Fruit fly (Drosophila melanogaster) whole organism, embryonic: ENCODE data around the gene ci.

ENCODE experiments used
- Bdp1 ChIP-seq: fragments of 200-800 bp; sonication (Bioruptor generic); optimal IDR thresholded peaks from 3 replicates; lab custom pipeline; 2016; ENCODE audit warnings: missing biosample characterization, missing genetic modification characterization
- CG10959 ChIP-seq: fragments of 200-800 bp; sonication (Bioruptor generic); IDR thresholded peaks from 2 replicates; pipeline ENCODE4 v1.3.6; 2022; ENCODE audit warnings: missing biosample characterization, missing genetic modification characterization
- CG11085 ChIP-seq: fragments of 200-800 bp; sonication (Bioruptor generic); IDR thresholded peaks from 2 replicates; pipeline ENCODE4 v1.3.6; 2022; ENCODE audit warnings: missing biosample characterization, missing genetic modification characterization
- CG11504 ChIP-seq: fragments of 200-800 bp; sonication (Bioruptor generic); optimal IDR thresholded peaks from 3 replicates; lab custom pipeline; 2019; ENCODE audit warnings: missing biosample characterization, mild to moderate bottlenecking, missing genetic modification characterization, moderate library complexity
- CG11723 ChIP-seq: fragments of 200-800 bp; sonication (Bioruptor generic); optimal IDR thresholded peaks from 2 replicates; lab custom pipeline; 2017; ENCODE audit warnings: missing biosample characterization, mild to moderate bottlenecking, missing genetic modification characterization
- CG14014 ChIP-seq: fragments of 200-800 bp; sonication (Bioruptor generic); IDR thresholded peaks from 2 replicates; pipeline ENCODE4 v1.3.6; 2022; ENCODE audit warnings: missing biosample characterization, missing genetic modification characterization
- CG14710 ChIP-seq: fragments of 200-800 bp; sonication (Bioruptor generic); optimal IDR thresholded peaks from 3 replicates; lab custom pipeline; 2019; ENCODE audit warnings: missing biosample characterization, mild to moderate bottlenecking, missing genetic modification characterization, moderate library complexity
- CG15073 ChIP-seq: fragments of 200-800 bp; sonication (Bioruptor generic); optimal IDR thresholded peaks from 2 replicates; lab custom pipeline; 2016; ENCODE audit warnings: missing biosample characterization, missing genetic modification characterization
- CG15479 ChIP-seq: fragments of 200-800 bp; sonication (Bioruptor generic); optimal IDR thresholded peaks from 3 replicates; lab custom pipeline; 2019; ENCODE audit warnings: missing biosample characterization, mild to moderate bottlenecking, missing genetic modification characterization, moderate library complexity
- CG16813 ChIP-seq: fragments of 200-800 bp; sonication (Bioruptor generic); IDR thresholded peaks from 3 replicates; pipeline ENCODE4 v1.3.6; 2022; ENCODE audit warnings: missing biosample characterization, missing genetic modification characterization; ENCODE audit not compliant: partially characterized antibody
- CG17186 ChIP-seq: fragments of 200-800 bp; sonication (Bioruptor generic); optimal IDR thresholded peaks from 3 replicates; lab custom pipeline; 2017; ENCODE audit warnings: missing biosample characterization, missing genetic modification reagents, missing genetic modification characterization
- CG17328 ChIP-seq: fragments of 200-800 bp; sonication (Bioruptor generic); IDR thresholded peaks from 2 replicates; pipeline ENCODE4 v1.3.6; 2022; ENCODE audit warnings: missing biosample characterization, missing genetic modification characterization
- CG2120 ChIP-seq: fragments of 200-800 bp; sonication (Bioruptor generic); optimal IDR thresholded peaks from 3 replicates; lab custom pipeline; 2016; ENCODE audit warnings: missing biosample characterization, missing genetic modification characterization
- CG30020 ChIP-seq: fragments of 200-800 bp; optimal IDR thresholded peaks from 2 replicates; lab custom pipeline; 2019; ENCODE audit warnings: missing biosample characterization, mild to moderate bottlenecking, missing genetic modification characterization, moderate library complexity
- CG3163 ChIP-seq: fragments of 200-800 bp; sonication (Bioruptor generic); optimal IDR thresholded peaks from 3 replicates; lab custom pipeline; 2016; ENCODE audit warnings: missing biosample characterization, missing genetic modification characterization
- CG32772 ChIP-seq: fragments of 200-800 bp; sonication (Bioruptor generic); IDR thresholded peaks from 2 replicates; pipeline ENCODE4 v1.3.6; 2022; ENCODE audit warnings: missing biosample characterization, missing genetic modification characterization
- CG3281 ChIP-seq: fragments of 200-800 bp; sonication (Bioruptor generic); optimal IDR thresholded peaks from 3 replicates; lab custom pipeline; 2017; ENCODE audit warnings: missing biosample characterization, mild to moderate bottlenecking, missing genetic modification characterization
- CG33557 ChIP-seq: fragments of 200-800 bp; sonication (Bioruptor generic); optimal IDR thresholded peaks from 2 replicates; lab custom pipeline; 2019; ENCODE audit warnings: missing biosample characterization, mild to moderate bottlenecking, missing genetic modification characterization, moderate library complexity
- CG6272 ChIP-seq: fragments of 200-800 bp; sonication (Bioruptor generic); IDR thresholded peaks from 2 replicates; pipeline ENCODE4 v1.3.6; 2022; ENCODE audit warnings: missing biosample characterization, missing genetic modification characterization
- CG6683 ChIP-seq: fragments of 200-800 bp; sonication (Bioruptor generic); optimal IDR thresholded peaks from 2 replicates; lab custom pipeline; 2017; ENCODE audit warnings: missing biosample characterization, mild to moderate bottlenecking, missing genetic modification characterization, missing genetic modification reagents
- CG7372 ChIP-seq: fragments of 200-800 bp; sonication (Bioruptor generic); IDR thresholded peaks from 2 replicates; pipeline ENCODE4 v1.3.6; 2022; ENCODE audit warnings: missing biosample characterization, missing genetic modification characterization
- CG7556 ChIP-seq: fragments of 200-800 bp; sonication (Bioruptor generic); optimal IDR thresholded peaks from 2 replicates; lab custom pipeline; 2017; ENCODE audit warnings: missing biosample characterization, mild to moderate bottlenecking, missing genetic modification characterization
- CG8944 ChIP-seq: fragments of 200-800 bp; sonication (Bioruptor generic); optimal IDR thresholded peaks from 3 replicates; lab custom pipeline; 2016; ENCODE audit warnings: missing biosample characterization, missing genetic modification characterization
- CG9797 ChIP-seq: fragments of 200-800 bp; sonication (Bioruptor generic); optimal IDR thresholded peaks from 3 replicates; lab custom pipeline; 2018; ENCODE audit warnings: missing biosample characterization, mild to moderate bottlenecking, missing genetic modification characterization
- E2f2 ChIP-seq: fragments of 200-800 bp; sonication (Bioruptor generic); IDR thresholded peaks from 2 replicates; pipeline ENCODE4 v1.3.6; 2022; ENCODE audit warnings: missing biosample characterization, missing genetic modification characterization
- H15 ChIP-seq: fragments of 200-800 bp; sonication (Bioruptor generic); IDR thresholded peaks from 3 replicates; pipeline ENCODE4 v1.3.6; 2022; ENCODE audit warnings: missing biosample characterization, missing genetic modification characterization
- Lim3 ChIP-seq: fragments of 200-800 bp; sonication (Bioruptor generic); IDR thresholded peaks from 2 replicates; pipeline ENCODE4 v1.3.6; 2022; ENCODE audit warnings: missing biosample characterization, missing genetic modification characterization
- MESR4 ChIP-seq: fragments of 200-800 bp; sonication (Bioruptor generic); optimal IDR thresholded peaks from 2 replicates; lab custom pipeline; 2018; ENCODE audit warnings: missing biosample characterization, mild to moderate bottlenecking, missing genetic modification characterization, moderate library complexity
- NC2α ChIP-seq: fragments of 200-800 bp; sonication (Bioruptor generic); optimal IDR thresholded peaks from 2 replicates; lab custom pipeline; 2016; ENCODE audit warnings: missing biosample characterization, missing genetic modification characterization
- NC2β ChIP-seq: fragments of 200-800 bp; sonication (Bioruptor generic); optimal IDR thresholded peaks from 2 replicates; lab custom pipeline; 2016; ENCODE audit warnings: missing biosample characterization, missing genetic modification characterization
- Oli ChIP-seq: fragments of 200-800 bp; sonication (Bioruptor generic); optimal IDR thresholded peaks from 2 replicates; lab custom pipeline; 2018; ENCODE audit warnings: missing biosample characterization, mild to moderate bottlenecking, missing genetic modification characterization, moderate library complexity
- Sry-δ ChIP-seq: fragments of 200-800 bp; sonication (Bioruptor generic); optimal IDR thresholded peaks from 2 replicates; lab custom pipeline; 2016; ENCODE audit warnings: missing biosample characterization, missing genetic modification characterization
- Vsx1 ChIP-seq: fragments of 200-800 bp; sonication (Bioruptor generic); optimal IDR thresholded peaks from 2 replicates; lab custom pipeline; 2017; ENCODE audit warnings: missing biosample characterization, mild to moderate bottlenecking, missing genetic modification characterization, missing genetic modification reagents
- ac ChIP-seq: fragments of 200-800 bp; sonication (Bioruptor generic); optimal IDR thresholded peaks from 3 replicates; lab custom pipeline; 2017; ENCODE audit warnings: missing biosample characterization, mild to moderate bottlenecking, missing genetic modification characterization
- aop ChIP-seq: fragments of 200-800 bp; sonication (Bioruptor generic); IDR thresholded peaks from 2 replicates; pipeline ENCODE4 v1.3.6; 2022; ENCODE audit warnings: missing biosample characterization, missing genetic modification characterization
- dati ChIP-seq: fragments of 200-800 bp; sonication (Bioruptor generic); IDR thresholded peaks from 2 replicates; pipeline ENCODE4 v1.3.6; 2022; ENCODE audit warnings: missing biosample characterization, missing genetic modification characterization
- dmrt11E ChIP-seq: fragments of 200-800 bp; sonication (Bioruptor generic); optimal IDR thresholded peaks from 3 replicates; lab custom pipeline; 2018; ENCODE audit warnings: missing biosample characterization, mild to moderate bottlenecking, missing genetic modification characterization, moderate library complexity
- gce ChIP-seq: fragments of 200-800 bp; sonication (Bioruptor generic); IDR thresholded peaks from 3 replicates; pipeline ENCODE4 v1.3.6; 2022; ENCODE audit warnings: missing biosample characterization, missing genetic modification characterization
- gro ChIP-seq: fragments of 200-800 bp; sonication (Bioruptor generic); optimal IDR thresholded peaks from 2 replicates; lab custom pipeline; 2016; ENCODE audit warnings: missing biosample characterization, missing genetic modification characterization
- lab ChIP-seq: fragments of 200-800 bp; sonication (Bioruptor generic); optimal IDR thresholded peaks from 3 replicates; lab custom pipeline; 2017; ENCODE audit warnings: missing biosample characterization, missing genetic modification characterization, mild to moderate bottlenecking, moderate library complexity, missing genetic modification reagents
- mirr ChIP-seq: fragments of 200-800 bp; sonication (Bioruptor generic); optimal IDR thresholded peaks from 3 replicates; lab custom pipeline; 2018; ENCODE audit warnings: missing biosample characterization, mild to moderate bottlenecking, missing genetic modification characterization
- otp ChIP-seq: fragments of 200-800 bp; sonication (Bioruptor generic); IDR thresholded peaks from 3 replicates; pipeline ENCODE4, ENCODE4 v1.3.6; 2022; ENCODE audit warnings: missing biosample characterization, missing genetic modification characterization
- pb ChIP-seq: fragments of 200-800 bp; sonication (Bioruptor generic); optimal IDR thresholded peaks from 3 replicates; lab custom pipeline; 2016; ENCODE audit warnings: missing biosample characterization, missing genetic modification characterization
- sens ChIP-seq: fragments of 200-800 bp; sonication (Bioruptor generic); peaks from one replicate; lab custom pipeline; 2016; ENCODE audit warnings: missing biosample characterization, missing genetic modification characterization
- tup ChIP-seq: fragments of 200-800 bp; sonication (Bioruptor generic); optimal IDR thresholded peaks from 2 replicates; lab custom pipeline; 2016; ENCODE audit warnings: missing biosample characterization, mild to moderate bottlenecking, missing genetic modification characterization, moderate library complexity
- unc-4 ChIP-seq: fragments of 200-800 bp; sonication (Bioruptor generic); IDR thresholded peaks from 2 replicates; pipeline ENCODE4 v1.3.6; 2022; ENCODE audit warnings: missing biosample characterization, missing genetic modification characterization; ENCODE audit not compliant: partially characterized antibody
- zen ChIP-seq: fragments of 200-800 bp; sonication (Bioruptor generic); optimal IDR thresholded peaks from 3 replicates; lab custom pipeline; 2018; ENCODE audit warnings: missing biosample characterization, mild to moderate bottlenecking, missing genetic modification characterization, moderate library complexity

The ci gene

dm6 chr4:44780-45179 lies 12.1 kb downstream of the ci start (continued):
- TF ChIP-seq E2f2 (GFP tag; lab: Robert Waterston, UW) (no peak), Sry-δ (GFP tag; lab: Kevin White, UChicago) (peak; percentile 37), CG2120 (GFP tag; lab: Kevin White, UChicago) (no peak), CG14710 (tag; lab: Kevin White, UChicago) (no peak), CG16813 (GFP tag; lab: Robert Waterston, UW) (0 out of 3 replicates have a peak, but pooled peaks have one; percentile 27)

DNA sequence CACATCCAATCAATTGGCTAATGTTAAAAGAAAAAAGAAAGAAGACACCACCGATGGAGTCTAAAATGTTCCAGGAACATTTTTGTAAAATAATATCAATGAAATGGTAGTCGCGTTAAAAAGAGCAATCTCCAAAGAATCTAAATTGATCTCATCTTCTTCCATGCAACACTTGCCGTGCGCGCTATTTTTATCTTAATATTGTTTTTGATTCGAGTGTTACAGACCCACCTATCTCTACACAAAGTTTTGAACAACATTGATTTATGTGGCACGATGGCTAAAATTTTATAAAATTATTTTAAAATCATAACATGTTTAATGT lies 12.9 kb downstream of the ci start:
- TF ChIP-seq CG11723 (GFP tag; lab: Kevin White, UChicago), result peak; percentile 67
- peak; percentile 25 for TF ChIP-seq sens (GFP tag; lab: Kevin White, UChicago)
- peak; percentile 13 for TF ChIP-seq Sry-δ (GFP tag; lab: Kevin White, UChicago)
- peak; percentile 85 for TF ChIP-seq CG30020
- TF ChIP-seq CG14014 (GFP tag; lab: Robert Waterston, UW), result 0 out of 2 replicates have a peak, but pooled peaks have one; percentile 2
- no peak for TF ChIP-seq CG10959
- no peak for TF ChIP-seq CG17186 (GFP tag; lab: Kevin White, UChicago)
- TF ChIP-seq Lim3 (GFP tag; lab: Robert Waterston, UW), result no peak

dm6 chr4:43179-43935 lies 13.5 kb downstream of the ci start, which contains the start of gene PlexB:
TSS of gene PlexB (minus strand) at chr4:43778.
- peak; percentile 54 for TF ChIP-seq zen
- no peak for TF ChIP-seq NC2α (GFP tag; lab: Kevin White, UChicago)
- TF ChIP-seq mirr, result no peak
- no peak for TF ChIP-seq CG6683
- TF ChIP-seq H15 (GFP tag; lab: Robert Waterston, UW), result no peak
- no peak for TF ChIP-seq gro (GFP tag; lab: Kevin White, UChicago)
- no peak for TF ChIP-seq gce (GFP tag; lab: Robert Waterston, UW)
- no peak for TF ChIP-seq CG15073
- TF ChIP-seq CG16813 (GFP tag; lab: Robert Waterston, UW), result peak; percentile 96
- no peak for TF ChIP-seq CG11504 (tag; lab: Kevin White, UChicago)
- TF ChIP-seq Oli (tag; lab: Kevin White, UChicago), result no peak
- TF ChIP-seq unc-4 (GFP tag; lab: Robert Waterston, UW), result peak; percentile 69
- TF ChIP-seq dmrt11E (tag; lab: Kevin White, UChicago), result no peak
- no peak for TF ChIP-seq CG17328 (GFP tag; lab: Robert Waterston, UW)
- TF ChIP-seq Vsx1 (GFP tag; lab: Kevin White, UChicago), result no peak
- TF ChIP-seq CG6272 (GFP tag; lab: Robert Waterston, UW), result no peak
- no peak for TF ChIP-seq otp (GFP tag; lab: Robert Waterston, UW)
- TF ChIP-seq CG3281 (GFP tag; lab: Kevin White, UChicago), result no peak
- TF ChIP-seq CG33557 (GFP tag; lab: Kevin White, UChicago), result no peak
- no peak for TF ChIP-seq pb (GFP tag; lab: Kevin White, UChicago)
- TF ChIP-seq MESR4 (GFP tag; lab: Kevin White, UChicago), result peak; percentile 39
- no peak for TF ChIP-seq Bdp1
- no peak for TF ChIP-seq aop (GFP tag; lab: Robert Waterston, UW)
- TF ChIP-seq NC2β, result peak; percentile 36
- no peak for TF ChIP-seq ac (GFP tag; lab: Kevin White, UChicago)
- no peak for TF ChIP-seq tup (GFP tag; lab: Kevin White, UChicago)
- no peak for TF ChIP-seq CG7372 (GFP tag; lab: Robert Waterston, UW)
- TF ChIP-seq CG15479 (GFP tag; lab: Kevin White, UChicago), result no peak
- no peak for TF ChIP-seq CG8944 (GFP tag; lab: Kevin White, UChicago)
- TF ChIP-seq CG11085 (GFP tag; lab: Robert Waterston, UW), result no peak
- no peak for TF ChIP-seq CG7556
- TF ChIP-seq CG32772, result no peak
- no peak for TF ChIP-seq CG9797 (GFP tag; lab: Kevin White, UChicago)
- TF ChIP-seq CG3163, result no peak
- TF ChIP-seq dati (GFP tag; lab: Robert Waterston, UW), result no peak
- TF ChIP-seq lab (GFP tag; lab: Kevin White, UChicago), result no peak
